Worm (Caenorhabditis elegans): ENCODE measurements around the gene lon-2.

DNA sequence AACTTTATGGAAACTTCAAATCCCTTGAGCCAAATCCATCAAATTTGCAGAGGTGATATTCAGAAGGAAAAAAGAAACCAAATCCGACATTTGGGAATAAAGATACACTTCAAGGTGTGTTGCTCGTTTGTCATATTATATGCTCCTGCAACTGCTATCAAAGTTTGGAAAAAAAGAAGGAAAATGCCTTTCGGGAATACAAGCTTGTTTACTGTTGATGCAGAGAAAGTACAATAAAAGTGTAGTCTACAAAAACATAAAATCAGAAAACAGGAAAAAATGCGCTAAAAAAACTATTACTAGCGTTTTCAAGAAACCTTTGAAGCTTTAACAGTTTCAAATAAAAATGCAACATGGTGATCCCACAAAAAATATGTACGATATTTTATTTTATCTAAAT is 41.7 kb upstream of the lon-2 start:
- TF ChIP-seq sptf-1 (tag; optimal IDR thresholded peaks at IDR 0.05): no peak
- no peak for TF ChIP-seq lsy-2 (tag; optimal IDR thresholded peaks at IDR 0.05)
- no peak for TF ChIP-seq M03D4.4 (tag; optimal IDR thresholded peaks at IDR 0.05)
- TF ChIP-seq hlh-1 (tag; optimal IDR thresholded peaks at IDR 0.05): no peak
- no peak for TF ChIP-seq ces-1 (GFP tag; optimal IDR thresholded peaks at IDR 0.05)
- no peak for TF ChIP-seq cnd-1 (tag; optimal IDR thresholded peaks at IDR 0.05)
- no peak for TF ChIP-seq ham-2 (GFP tag; optimal IDR thresholded peaks at IDR 0.05)
- no peak for TF ChIP-seq nhr-237 (tag; optimal IDR thresholded peaks at IDR 0.05)
- no peak for TF ChIP-seq elt-3 (tag; optimal IDR thresholded peaks at IDR 0.05)
- no peak for TF ChIP-seq unc-62 (GFP tag; optimal IDR thresholded peaks at IDR 0.05)

Data from whole organism, mixed stage, embryonic.